Fruit fly (Drosophila melanogaster) whole organism, embryonic: ENCODE data around the gene Rrp46.

Experiments
- CG10543 ChIP-seq: fragments of 200-800 bp; sonication (Bioruptor generic); optimal IDR thresholded peaks from 3 replicates; lab custom pipeline; 2017; ENCODE audit warnings: missing biosample characterization, mild to moderate bottlenecking, missing genetic modification characterization, moderate library complexity
- CG11695 ChIP-seq: fragments of 200-800 bp; sonication (Bioruptor generic); IDR thresholded peaks from 3 replicates; pipeline ENCODE4 v1.3.6; 2022; ENCODE audit warnings: missing biosample characterization, missing genetic modification characterization
- CG11723 ChIP-seq: fragments of 200-800 bp; sonication (Bioruptor generic); optimal IDR thresholded peaks from 2 replicates; lab custom pipeline; 2017; ENCODE audit warnings: missing biosample characterization, mild to moderate bottlenecking, missing genetic modification characterization
- CG13287 ChIP-seq: fragments of 200-800 bp; sonication (Bioruptor generic); IDR thresholded peaks from 2 replicates; pipeline ENCODE4 v1.3.6; 2022; ENCODE audit warnings: missing biosample characterization, missing genetic modification characterization; ENCODE audit not compliant: partially characterized antibody
- CG14710 ChIP-seq: fragments of 200-800 bp; sonication (Bioruptor generic); optimal IDR thresholded peaks from 3 replicates; lab custom pipeline; 2019; ENCODE audit warnings: missing biosample characterization, mild to moderate bottlenecking, missing genetic modification characterization, moderate library complexity
- CG14860 ChIP-seq: fragments of 200-800 bp; sonication (Bioruptor generic); IDR thresholded peaks from 3 replicates; pipeline ENCODE4 v1.3.6; 2022; ENCODE audit warnings: missing biosample characterization, missing genetic modification characterization; ENCODE audit not compliant: partially characterized antibody
- CG2120 ChIP-seq: fragments of 200-800 bp; sonication (Bioruptor generic); optimal IDR thresholded peaks from 3 replicates; lab custom pipeline; 2016; ENCODE audit warnings: missing biosample characterization, missing genetic modification characterization
- CG2129 ChIP-seq: fragments of 200-800 bp; sonication (Bioruptor generic); IDR thresholded peaks from 2 replicates; pipeline ENCODE4 v1.3.6; 2022; ENCODE audit warnings: missing biosample characterization, missing genetic modification characterization; ENCODE audit not compliant: partially characterized antibody
- CG30403 ChIP-seq: fragments of 200-800 bp; sonication (Bioruptor generic); optimal IDR thresholded peaks from 3 replicates; lab custom pipeline; 2016; ENCODE audit warnings: missing biosample characterization, missing genetic modification characterization
- CG3065 ChIP-seq: fragments of 200-800 bp; sonication (Bioruptor generic); optimal IDR thresholded peaks from 2 replicates; lab custom pipeline; 2016; ENCODE audit warnings: missing biosample characterization, missing genetic modification characterization
- CG31224 ChIP-seq: fragments of 200-800 bp; sonication (Bioruptor generic); IDR thresholded peaks from 2 replicates; pipeline ENCODE4 v1.3.6; 2022; ENCODE audit warnings: missing biosample characterization, missing genetic modification characterization
- CG31441 ChIP-seq: fragments of 200-800 bp; sonication (Bioruptor generic); IDR thresholded peaks from 2 replicates; pipeline ENCODE4 v1.3.6; 2022; ENCODE audit warnings: missing biosample characterization, missing genetic modification characterization
- CG34422 ChIP-seq: fragments of 200-800 bp; sonication (Bioruptor generic); IDR thresholded peaks from 3 replicates; pipeline ENCODE4 v1.3.6; 2022; ENCODE audit warnings: missing biosample characterization, missing genetic modification characterization
- CG42726 ChIP-seq: fragments of 200-800 bp; sonication (Bioruptor generic); IDR thresholded peaks from 2 replicates; pipeline ENCODE4 v1.3.6; 2022; ENCODE audit warnings: missing biosample characterization, missing genetic modification characterization; ENCODE audit not compliant: partially characterized antibody
- CG5180 ChIP-seq: fragments of 200-800 bp; sonication (Bioruptor generic); optimal IDR thresholded peaks from 3 replicates; lab custom pipeline; 2017; ENCODE audit warnings: missing biosample characterization, missing genetic modification characterization, mild to moderate bottlenecking, moderate library complexity, missing genetic modification reagents
- D19B ChIP-seq: fragments of 200-800 bp; sonication (Bioruptor generic); optimal IDR thresholded peaks from 2 replicates; lab custom pipeline; 2017; ENCODE audit warnings: missing biosample characterization, mild to moderate bottlenecking, missing genetic modification characterization
- Deaf1 ChIP-seq: fragments of 200-800 bp; optimal IDR thresholded peaks from 3 replicates; lab custom pipeline; 2019; ENCODE audit warnings: missing biosample characterization, mild to moderate bottlenecking, missing genetic modification characterization, moderate library complexity
- Doc3 ChIP-seq: fragments of 200-800 bp; sonication (Bioruptor generic); IDR thresholded peaks from 3 replicates; pipeline ENCODE4 v1.3.6; 2022; ENCODE audit warnings: missing biosample characterization, missing genetic modification characterization; ENCODE audit not compliant: partially characterized antibody
- Dp ChIP-seq: fragments of 200-800 bp; sonication (Bioruptor generic); optimal IDR thresholded peaks from 2 replicates; lab custom pipeline; 2018; ENCODE audit warnings: missing biosample characterization, mild to moderate bottlenecking, missing genetic modification characterization, moderate library complexity
- HLH4C ChIP-seq: fragments of 200-800 bp; sonication (Bioruptor generic); IDR thresholded peaks from 3 replicates; pipeline ENCODE4 v1.3.6; 2022; ENCODE audit warnings: missing biosample characterization, missing genetic modification characterization; ENCODE audit not compliant: partially characterized antibody
- MBD-R2 ChIP-seq: fragments of 200-800 bp; sonication (Bioruptor generic); IDR thresholded peaks from 2 replicates; pipeline ENCODE4 v1.3.6; 2022; ENCODE audit warnings: missing biosample characterization, missing genetic modification characterization
- Med ChIP-seq: fragments of 200-800 bp; sonication (Bioruptor generic); peaks from one replicate; lab custom pipeline; 2016; ENCODE audit warnings: missing biosample characterization, missing genetic modification characterization, mild to moderate bottlenecking, inconsistent platforms, moderate library complexity
- Oli ChIP-seq: fragments of 200-800 bp; sonication (Bioruptor generic); optimal IDR thresholded peaks from 2 replicates; lab custom pipeline; 2018; ENCODE audit warnings: missing biosample characterization, mild to moderate bottlenecking, missing genetic modification characterization, moderate library complexity
- Rfx ChIP-seq: fragments of 200-800 bp; sonication (Bioruptor generic); IDR thresholded peaks from 2 replicates; pipeline ENCODE4 v1.3.6; 2022; ENCODE audit warnings: missing biosample characterization, missing genetic modification characterization
- Sry-δ ChIP-seq: fragments of 200-800 bp; sonication (Bioruptor generic); optimal IDR thresholded peaks from 2 replicates; lab custom pipeline; 2016; ENCODE audit warnings: missing biosample characterization, missing genetic modification characterization
- Usf ChIP-seq: fragments of 200-800 bp; sonication (Bioruptor generic); optimal IDR thresholded peaks from 2 replicates; lab custom pipeline; 2017; ENCODE audit warnings: missing genotype, missing biosample characterization, missing genetic modification characterization
- Xbp1 ChIP-seq: fragments of 200-800 bp; sonication (Bioruptor generic); optimal IDR thresholded peaks from 3 replicates; lab custom pipeline; 2016; ENCODE audit warnings: missing biosample characterization, mild to moderate bottlenecking, missing genetic modification characterization
- amos ChIP-seq: fragments of 200-800 bp; sonication (Bioruptor generic); IDR thresholded peaks from 2 replicates; pipeline ENCODE4 v1.3.6; 2022; ENCODE audit warnings: missing biosample characterization, missing genetic modification characterization; ENCODE audit not compliant: partially characterized antibody
- bbx ChIP-seq: fragments of 200-800 bp; sonication (Bioruptor generic); IDR thresholded peaks from 2 replicates; pipeline ENCODE4 v1.3.6; 2022; ENCODE audit warnings: missing biosample characterization, missing genetic modification characterization; ENCODE audit not compliant: partially characterized antibody
- danr ChIP-seq: fragments of 200-800 bp; sonication (Bioruptor generic); IDR thresholded peaks from 2 replicates; pipeline ENCODE4 v1.3.6; 2022; ENCODE audit warnings: missing biosample characterization, missing genetic modification characterization
- dm ChIP-seq: fragments of 200-800 bp; sonication (Bioruptor generic); optimal IDR thresholded peaks from 3 replicates; lab custom pipeline; 2016; ENCODE audit warnings: missing biosample characterization, missing genetic modification characterization
- dmrt99B ChIP-seq: fragments of 200-800 bp; sonication (Bioruptor generic); optimal IDR thresholded peaks from 2 replicates; lab custom pipeline; 2018; ENCODE audit warnings: missing biosample characterization, mild to moderate bottlenecking, missing genetic modification characterization, moderate library complexity
- gcm2 ChIP-seq: fragments of 200-800 bp; sonication (Bioruptor generic); optimal IDR thresholded peaks from 2 replicates; lab custom pipeline; 2016; ENCODE audit warnings: missing biosample characterization, missing genetic modification characterization
- hbn ChIP-seq: fragments of 200-800 bp; sonication (Bioruptor generic); IDR thresholded peaks from 2 replicates; pipeline ENCODE4 v1.3.6; 2022; ENCODE audit warnings: missing biosample characterization, missing genetic modification characterization; ENCODE audit not compliant: partially characterized antibody
- her ChIP-seq: fragments of 200-800 bp; sonication (Bioruptor generic); optimal IDR thresholded peaks from 2 replicates; lab custom pipeline; 2016; ENCODE audit warnings: missing biosample characterization, missing genetic modification characterization
- nmo ChIP-seq: fragments of 200-800 bp; sonication (Bioruptor generic); optimal IDR thresholded peaks from 2 replicates; lab custom pipeline; 2018; ENCODE audit warnings: missing biosample characterization, mild to moderate bottlenecking, missing genetic modification characterization, moderate library complexity
- pros ChIP-seq: fragments of 200-800 bp; sonication (Bioruptor generic); optimal IDR thresholded peaks from 3 replicates; lab custom pipeline; 2019; ENCODE audit warnings: missing biosample characterization, mild to moderate bottlenecking, missing genetic modification characterization, moderate library complexity
- rib ChIP-seq: fragments of 200-800 bp; sonication (Bioruptor generic); IDR thresholded peaks from 2 replicates; pipeline ENCODE4 v1.3.6; 2022; ENCODE audit warnings: missing biosample characterization, missing genetic modification characterization
- run ChIP-seq: fragments of 200-800 bp; sonication (Bioruptor generic); optimal IDR thresholded peaks from 3 replicates; lab custom pipeline; 2018; ENCODE audit warnings: missing biosample characterization, mild to moderate bottlenecking, missing genetic modification characterization
- sens ChIP-seq: fragments of 200-800 bp; sonication (Bioruptor generic); peaks from one replicate; lab custom pipeline; 2016; ENCODE audit warnings: missing biosample characterization, missing genetic modification characterization
- sima ChIP-seq: fragments of 200-800 bp; sonication (Bioruptor generic); optimal IDR thresholded peaks from 2 replicates; lab custom pipeline; 2016; ENCODE audit warnings: missing biosample characterization, missing genetic modification characterization
- sisA ChIP-seq: fragments of 200-800 bp; sonication (Bioruptor generic); IDR thresholded peaks from 2 replicates; pipeline ENCODE4 v1.3.6; 2022; ENCODE audit warnings: missing biosample characterization, missing genetic modification characterization
- sna ChIP-seq: fragments of 200-800 bp; sonication (Bioruptor generic); IDR thresholded peaks from 2 replicates; pipeline ENCODE4 v1.3.6; 2022; ENCODE audit warnings: missing biosample characterization, missing genetic modification characterization; ENCODE audit not compliant: partially characterized antibody
- sug ChIP-seq: fragments of 200-800 bp; optimal IDR thresholded peaks from 2 replicates; lab custom pipeline; 2019; ENCODE audit warnings: missing biosample characterization, mild to moderate bottlenecking, missing genetic modification characterization, moderate library complexity
- tna ChIP-seq: fragments of 200-800 bp; sonication (Bioruptor generic); IDR thresholded peaks from 2 replicates; pipeline ENCODE4 v1.3.6; 2022; ENCODE audit warnings: missing biosample characterization, missing genetic modification characterization; ENCODE audit not compliant: partially characterized antibody
- unpg ChIP-seq: fragments of 200-800 bp; sonication (Bioruptor generic); optimal IDR thresholded peaks from 3 replicates; lab custom pipeline; 2018; ENCODE audit warnings: missing biosample characterization, mild to moderate bottlenecking, missing genetic modification characterization, moderate library complexity
- zfh1 ChIP-seq: fragments of 200-800 bp; sonication (Bioruptor generic); IDR thresholded peaks from 3 replicates; pipeline ENCODE4 v1.3.6; 2022; ENCODE audit warnings: missing biosample characterization, missing genetic modification characterization

The Rrp46 gene

DNA sequence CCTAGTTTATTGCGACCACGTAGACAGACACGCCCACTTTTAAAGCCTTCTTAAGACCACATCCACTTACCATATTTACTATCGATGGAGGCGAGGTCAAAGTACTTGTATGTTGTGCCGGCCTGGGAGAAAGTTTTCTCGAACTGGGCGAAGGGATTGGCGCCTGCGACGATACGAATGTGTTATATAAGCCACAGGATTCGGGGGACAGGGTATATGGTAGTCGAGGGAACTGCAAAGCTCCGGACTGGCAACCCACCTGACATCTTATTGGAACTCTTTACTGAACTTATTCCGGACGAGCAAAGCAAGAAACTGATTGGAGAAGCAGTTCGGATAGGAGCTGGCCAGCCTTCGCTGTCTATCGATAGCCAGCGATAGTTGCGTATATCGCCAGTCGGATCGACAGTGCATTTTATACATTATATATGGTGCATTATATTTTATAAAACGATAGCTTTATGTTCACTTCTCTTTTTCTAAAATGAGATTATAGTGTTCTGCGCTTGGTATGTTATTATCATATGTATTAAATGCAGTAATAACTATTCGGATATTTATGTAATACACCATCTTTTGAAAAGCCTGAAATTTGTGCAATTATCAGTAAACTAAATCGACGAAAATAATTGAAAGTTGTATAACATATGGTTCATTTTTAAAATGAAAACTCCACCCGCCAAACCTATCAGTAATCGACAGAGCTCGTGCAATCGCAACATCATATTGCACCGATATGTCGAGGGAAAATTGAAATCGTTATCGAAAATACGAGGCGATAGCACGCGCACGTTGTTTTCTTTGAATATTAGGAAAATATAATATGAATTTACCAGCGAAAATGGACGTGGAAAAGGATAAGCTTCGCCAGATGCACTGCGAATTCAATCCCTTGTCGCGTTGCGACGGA is at the start of gene Rrp46, which contains the start of gene Irp-1B:
Gene Rrp46, plus strand, starts transcription at position 752 of the 910 bp plus-strand sequence.
Gene Irp-1B, minus strand, starts transcription at position 320 of the 910 bp plus-strand sequence.
- TF ChIP-seq dm (GFP tag; lab: Kevin White, UChicago) (peak; percentile 65), zfh1 (GFP tag; lab: Robert Waterston, UW) (0 out of 3 replicates have a peak, but pooled peaks have one; percentile 10), sima (no peak), Xbp1 (no peak), nmo (peak; percentile 10), CG42726 (GFP tag; lab: Robert Waterston, UW) (peak; percentile 69; the same call in 1 of the 2 replicates), CG11695 (no peak), MBD-R2 (GFP tag; lab: Robert Waterston, UW) (peak; percentile 14), Rfx (GFP tag; lab: Robert Waterston, UW) (peak; percentile 49), HLH4C (GFP tag; lab: Robert Waterston, UW) (peak; percentile 99), danr (GFP tag; lab: Robert Waterston, UW) (no peak), tna (GFP tag; lab: Robert Waterston, UW) (peak; percentile 99), CG11723 (GFP tag; lab: Kevin White, UChicago) (no peak), unpg (GFP tag; lab: Kevin White, UChicago) (no peak), run (tag; lab: Kevin White, UChicago) (no peak), Usf (no peak), dmrt99B (tag; lab: Kevin White, UChicago) (no peak), CG34422 (GFP tag; lab: Robert Waterston, UW) (0 out of 3 replicates have a peak, but pooled peaks have one; percentile 41), CG14860 (GFP tag; lab: Robert Waterston, UW) (peak; percentile 97), pros (GFP tag; lab: Kevin White, UChicago) (no peak), CG31224 (no peak), CG2120 (GFP tag; lab: Kevin White, UChicago) (peak; percentile 1), Sry-δ (GFP tag; lab: Kevin White, UChicago) (peak; percentile 73), hbn (GFP tag; lab: Robert Waterston, UW) (peak; percentile 80), Deaf1 (peak; percentile 16), sug (tag; lab: Kevin White, UChicago) (no peak), sisA (GFP tag; lab: Robert Waterston, UW) (no peak), her (GFP tag; lab: Kevin White, UChicago) (no peak), bbx (GFP tag; lab: Robert Waterston, UW) (peak; percentile 95), CG2129 (peak; percentile 51), sna (GFP tag; lab: Robert Waterston, UW) (peak; percentile 94), Doc3 (GFP tag; lab: Robert Waterston, UW) (peak; percentile 73), CG14710 (peak; percentile 33), Oli (tag; lab: Kevin White, UChicago) (no peak), Med (GFP tag; lab: Kevin White, UChicago) (peak; percentile 70), CG30403 (GFP tag; lab: Kevin White, UChicago) (no peak), CG5180 (no peak), CG10543 (GFP tag; lab: Kevin White, UChicago) (peak; percentile 5), D19B (GFP tag; lab: Kevin White, UChicago) (peak; percentile 71), gcm2 (no peak), rib (no peak), CG31441 (GFP tag; lab: Robert Waterston, UW) (0 out of 2 replicates have a peak, but pooled peaks have one; percentile 17), CG13287 (GFP tag; lab: Robert Waterston, UW) (peak; percentile 94), sens (GFP tag; lab: Kevin White, UChicago) (peak; percentile 74), amos (GFP tag; lab: Robert Waterston, UW) (peak; percentile 83), Dp (peak; percentile 89), CG3065 (GFP tag; lab: Kevin White, UChicago) (no peak)
